Worm (Caenorhabditis elegans) whole organism, L2 larva: ENCODE results near the gene Y41E3.13.

ENCODE experiments used
- C34F6.9 ChIP-seq: fragments of 150-350 bp; optimal IDR thresholded peaks from 2 replicates; lab custom pipeline; 2014; ENCODE audit warnings: missing biosample characterization, missing genetic modification characterization
- R02D3.7 ChIP-seq: fragments of 150-350 bp; optimal IDR thresholded peaks from 2 replicates; lab custom pipeline; 2014; ENCODE audit warnings: missing biosample characterization, missing genetic modification characterization
- Y55F3AM.14 ChIP-seq: fragments of 200-800 bp; sonication (Bioruptor generic); optimal IDR thresholded peaks from 2 replicates; lab custom pipeline; 2018; ENCODE audit warnings: mild to moderate bottlenecking, missing genetic modification characterization, missing compliant biosample characterization
- ZK546.5 ChIP-seq: sonication (generic microtip); optimal IDR thresholded peaks from 2 replicates; lab custom pipeline; 2017; ENCODE audit warnings: missing biosample characterization, missing genetic modification characterization
- alr-1 ChIP-seq: fragments of 150-350 bp; optimal IDR thresholded peaks from 2 replicates; lab custom pipeline; 2014; ENCODE audit warnings: missing biosample characterization, missing genetic modification characterization
- aly-2 ChIP-seq: fragments of 150-350 bp; optimal IDR thresholded peaks from 2 replicates; lab custom pipeline; 2014; ENCODE audit warnings: missing biosample characterization, missing genetic modification characterization
- blmp-1 ChIP-seq: sonication (generic microtip); optimal IDR thresholded peaks from 2 replicates; lab custom pipeline; 2017; ENCODE audit warnings: missing genetic modification characterization, mild to moderate bottlenecking, missing compliant biosample characterization, antibody characterized with exemption, moderate library complexity; ENCODE audit not compliant: insufficient read depth
- ceh-82 ChIP-seq: fragments of 150-350 bp; optimal IDR thresholded peaks from 2 replicates; lab custom pipeline; 2014; ENCODE audit warnings: missing biosample characterization, missing genetic modification characterization
- dmd-4 ChIP-seq: sonication (generic microtip); optimal IDR thresholded peaks from 2 replicates; lab custom pipeline; 2017; ENCODE audit warnings: missing biosample characterization, missing genetic modification characterization
- egl-27 ChIP-seq: sonication (generic microtip); optimal IDR thresholded peaks from 3 replicates; lab custom pipeline; 2017; ENCODE audit warnings: missing biosample characterization, missing genetic modification reagents, missing genetic modification characterization
- elt-1 ChIP-seq: fragments of 150-350 bp; optimal IDR thresholded peaks from 2 replicates; lab custom pipeline; 2014; ENCODE audit warnings: missing biosample characterization, missing genetic modification characterization
- elt-3 ChIP-seq: sonication (generic microtip); optimal IDR thresholded peaks from 2 replicates; lab custom pipeline; 2017; ENCODE audit warnings: missing biosample characterization, missing genetic modification characterization
- fos-1 ChIP-seq: fragments of 150-350 bp; optimal IDR thresholded peaks from 2 replicates; lab custom pipeline; 2014; ENCODE audit warnings: missing biosample characterization, missing genetic modification characterization
- lin-11 ChIP-seq: fragments of 150-350 bp; sonication (generic microtip); optimal IDR thresholded peaks from 2 replicates; lab custom pipeline; 2014; ENCODE audit warnings: missing biosample characterization, missing genetic modification characterization, inconsistent platforms, mixed read lengths
- lin-13 ChIP-seq: fragments of 150-350 bp; optimal IDR thresholded peaks from 2 replicates; lab custom pipeline; 2014; ENCODE audit warnings: missing biosample characterization, missing genetic modification reagents, missing genetic modification characterization
- lin-39 ChIP-seq: fragments of 150-350 bp; optimal IDR thresholded peaks from 2 replicates; lab custom pipeline; 2014; ENCODE audit warnings: missing biosample characterization, missing genetic modification reagents, missing genetic modification characterization
- lsy-2 ChIP-seq, 2 experiments: fragments of 150-350 bp in 1 of 2; sonication (generic microtip) in 1 of 2; optimal IDR thresholded peaks; 2 replicates each; lab custom pipeline; 2014 to 2017; ENCODE audit warnings: missing biosample characterization in 2 of 2, missing genetic modification characterization in 2 of 2
- mab-5 ChIP-seq: fragments of 150-350 bp; optimal IDR thresholded peaks from 2 replicates; lab custom pipeline; 2014; ENCODE audit warnings: missing biosample characterization, missing genetic modification characterization
- mbf-1 ChIP-seq: sonication (generic microtip); optimal IDR thresholded peaks from 2 replicates; lab custom pipeline; 2017; ENCODE audit warnings: missing biosample characterization, missing genetic modification characterization
- mdl-1 ChIP-seq, 2 experiments: fragments of 150-350 bp in 1 of 2; sonication (generic microtip) in 1 of 2; optimal IDR thresholded peaks; 2 replicates each; lab custom pipeline; 2017; ENCODE audit warnings: missing biosample characterization in 2 of 2, missing genetic modification characterization in 2 of 2
- nhr-10 ChIP-seq: sonication (generic microtip); optimal IDR thresholded peaks from 2 replicates; lab custom pipeline; 2017; ENCODE audit warnings: missing biosample characterization, missing genetic modification characterization
- nhr-11 ChIP-seq: fragments of 150-350 bp; optimal IDR thresholded peaks from 2 replicates; lab custom pipeline; 2014; ENCODE audit warnings: missing biosample characterization, missing genetic modification characterization
- nhr-12 ChIP-seq: fragments of 150-350 bp; optimal IDR thresholded peaks from 2 replicates; lab custom pipeline; 2014; ENCODE audit warnings: missing biosample characterization, missing genetic modification characterization
- nhr-129 ChIP-seq: fragments of 150-350 bp; optimal IDR thresholded peaks from 2 replicates; lab custom pipeline; 2014; ENCODE audit warnings: missing biosample characterization, missing genetic modification characterization
- nhr-21 ChIP-seq: fragments of 150-350 bp; optimal IDR thresholded peaks from 2 replicates; lab custom pipeline; 2014; ENCODE audit warnings: missing biosample characterization, missing genetic modification characterization
- nhr-23 ChIP-seq: fragments of 150-350 bp; optimal IDR thresholded peaks from 2 replicates; lab custom pipeline; 2014; ENCODE audit warnings: missing biosample characterization, missing genetic modification reagents, missing genetic modification characterization
- nhr-237 ChIP-seq: fragments of 150-350 bp; optimal IDR thresholded peaks from 2 replicates; lab custom pipeline; 2014; ENCODE audit warnings: missing biosample characterization, missing genetic modification characterization
- nhr-25 ChIP-seq: fragments of 150-350 bp; sonication (generic microtip); optimal IDR thresholded peaks from 3 replicates; lab custom pipeline; 2014; ENCODE audit warnings: missing biosample characterization, missing genetic modification characterization
- nhr-6 ChIP-seq: fragments of 150-350 bp; optimal IDR thresholded peaks from 2 replicates; lab custom pipeline; 2014; ENCODE audit warnings: missing biosample characterization, missing genetic modification characterization
- nhr-77 ChIP-seq: fragments of 150-350 bp; optimal IDR thresholded peaks from 2 replicates; lab custom pipeline; 2014; ENCODE audit warnings: missing biosample characterization, missing genetic modification characterization
- peb-1 ChIP-seq: fragments of 150-350 bp; optimal IDR thresholded peaks from 2 replicates; lab custom pipeline; 2014; ENCODE audit warnings: missing biosample characterization, missing genetic modification characterization
- sem-4 ChIP-seq: fragments of 150-350 bp; optimal IDR thresholded peaks from 2 replicates; lab custom pipeline; 2014; ENCODE audit warnings: missing biosample characterization, missing genetic modification reagents, missing genetic modification characterization
- sma-3 ChIP-seq: sonication (generic microtip); optimal IDR thresholded peaks from 2 replicates; lab custom pipeline; 2016; ENCODE audit warnings: missing genetic modification reagents, missing genetic modification characterization, missing compliant biosample characterization
- sma-9 ChIP-seq, 2 experiments: fragments of 150-350 bp in 1 of 2; sonication (generic microtip) in 1 of 2; optimal IDR thresholded peaks; 2 replicates each; lab custom pipeline; 2014 to 2016; ENCODE audit warnings: missing genetic modification characterization in 2 of 2, mild to moderate bottlenecking in 1 of 2, missing biosample characterization in 1 of 2, missing compliant biosample characterization in 1 of 2, missing genetic modification reagents in 1 of 2, moderate library complexity in 1 of 2
- snpc-4 ChIP-seq: fragments of 150-350 bp; optimal IDR thresholded peaks from 2 replicates; lab custom pipeline; 2014; ENCODE audit warnings: missing biosample characterization, missing genetic modification characterization
- unc-39 ChIP-seq: fragments of 150-350 bp; optimal IDR thresholded peaks from 2 replicates; lab custom pipeline; 2014; ENCODE audit warnings: missing biosample characterization, missing genetic modification characterization
- unc-55 ChIP-seq: fragments of 150-350 bp; sonication (generic microtip); optimal IDR thresholded peaks from 3 replicates; lab custom pipeline; 2014; ENCODE audit warnings: missing biosample characterization, missing genetic modification reagents, missing genetic modification characterization
- unc-62 ChIP-seq: fragments of 150-350 bp; optimal IDR thresholded peaks from 2 replicates; lab custom pipeline; 2014; ENCODE audit warnings: missing biosample characterization, missing genetic modification reagents, missing genetic modification characterization
- zag-1 ChIP-seq: fragments of 150-350 bp; optimal IDR thresholded peaks from 2 replicates; lab custom pipeline; 2014; ENCODE audit warnings: missing biosample characterization, missing genetic modification characterization
- ztf-1 ChIP-seq: fragments of 200-800 bp; sonication (Bioruptor generic); conservative IDR thresholded peaks from 2 replicates; pipeline ENCODE4 v1.3.6; 2022; ENCODE audit warnings: missing genetic modification characterization, missing compliant biosample characterization
- ztf-11 ChIP-seq: sonication (generic microtip); optimal IDR thresholded peaks from 2 replicates; lab custom pipeline; 2017; ENCODE audit warnings: missing biosample characterization, missing genetic modification characterization
- ztf-4 ChIP-seq: fragments of 150-350 bp; optimal IDR thresholded peaks from 2 replicates; lab custom pipeline; 2014; ENCODE audit warnings: missing biosample characterization, missing genetic modification characterization

Y41E3.13 gene

DNA sequence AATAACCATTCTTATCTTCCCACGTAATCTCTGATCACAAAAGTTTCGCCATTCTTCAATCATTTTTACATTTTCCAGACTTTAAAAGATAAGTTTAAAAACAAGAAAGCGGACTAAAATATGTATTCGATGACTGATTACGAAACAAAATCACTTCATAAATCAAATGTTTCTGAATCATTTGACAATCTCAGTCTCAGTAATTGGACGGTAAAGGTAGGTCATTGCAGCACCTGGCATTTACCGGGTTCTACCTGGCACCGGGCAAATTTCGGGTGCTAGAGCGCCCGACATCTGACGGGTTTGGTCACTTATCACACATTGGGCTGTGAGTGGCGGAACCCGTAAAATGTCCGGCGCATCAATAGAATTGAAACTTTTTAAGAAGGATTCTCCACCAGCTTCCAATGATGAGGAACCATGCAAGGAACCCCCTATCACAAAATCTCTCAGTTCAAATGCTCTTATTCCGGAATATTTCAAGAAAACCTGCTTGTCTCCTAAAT, 2.0 kb upstream of the Y41E3.13 start, which contains the start of gene Y41E3.19:
Gene Y41E3.19, plus strand, starts transcription at position 51 of the 506 bp plus-strand sequence.
- TF ChIP-seq sma-9 (GFP tag; optimal IDR thresholded peaks at IDR 0.05; lab: Kevin White, UChicago): no peak
- TF ChIP-seq sma-9 (tag; optimal IDR thresholded peaks at IDR 0.05; lab: Kevin White, UChicago): no peak
- TF ChIP-seq unc-39: no peak
- TF ChIP-seq unc-62: no peak
- TF ChIP-seq, all 48 proteins: peak for 0

DNA sequence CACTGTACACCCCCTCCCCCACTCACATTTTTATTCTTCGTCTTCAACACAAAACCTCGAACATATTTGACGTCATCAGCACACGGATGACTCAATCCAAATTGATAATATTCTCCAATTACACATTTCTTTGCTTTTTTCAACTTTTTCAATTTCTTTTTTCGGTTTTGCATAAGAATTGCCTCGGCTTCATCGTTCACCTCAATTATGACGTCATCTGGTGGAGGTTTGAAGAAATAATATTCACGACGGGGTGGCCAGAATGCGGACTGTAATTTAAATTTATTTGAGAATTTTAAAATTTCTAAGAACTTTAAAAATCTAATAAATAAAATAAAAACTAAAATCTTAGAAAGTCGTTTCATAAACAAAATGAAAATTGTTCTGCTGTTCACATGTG, 5.7 kb downstream of the Y41E3.13 start:
- TF ChIP-seq nhr-25 (tag; lab: Kevin White, UChicago) (no peak), mbf-1 (tag; lab: Kevin White, UChicago) (no peak), peb-1 (no peak), R02D3.7 (tag; lab: Kevin White, UChicago) (no peak), ztf-1 (no peak), snpc-4 (tag; lab: Kevin White, UChicago) (no peak), ceh-82 (no peak), ztf-4 (tag; lab: Kevin White, UChicago) (no peak), nhr-21 (tag; lab: Kevin White, UChicago) (no peak), nhr-237 (no peak), zag-1 (no peak), sem-4 (no peak), dmd-4 (tag; lab: Kevin White, UChicago) (no peak), Y55F3AM.14 (no peak), lin-13 (GFP tag; lab: Kevin White, UChicago) (no peak), mab-5 (tag; lab: Kevin White, UChicago) (no peak), alr-1 (no peak), nhr-11 (tag; lab: Kevin White, UChicago) (no peak), elt-3 (tag; lab: Kevin White, UChicago) (no peak)

DNA sequence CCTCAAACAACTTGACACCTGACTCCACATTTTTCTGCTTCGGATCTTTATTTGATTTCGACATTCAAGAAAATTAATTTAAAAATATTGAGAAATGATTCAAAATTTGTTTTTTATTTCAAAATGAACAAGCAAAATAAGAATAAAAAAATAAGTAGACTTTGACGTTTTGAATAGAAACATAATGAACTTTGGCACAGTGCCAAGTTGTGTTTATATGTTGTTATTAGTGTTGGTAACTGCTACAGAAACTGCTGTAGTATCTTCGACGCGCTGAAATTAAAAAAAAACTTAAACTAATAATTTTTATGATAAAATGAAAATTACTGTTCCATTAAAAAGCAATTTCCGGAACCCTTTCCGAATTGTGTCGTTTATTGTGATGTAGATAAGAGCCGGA, 7.6 kb downstream of the Y41E3.13 start, which contains the start of gene Y41E3.18:
Gene Y41E3.18, minus strand, starts transcription at position 101 of the 400 bp plus-strand sequence.
- TF ChIP-seq ceh-82: no peak
- TF ChIP-seq fos-1 (tag; lab: Kevin White, UChicago): no peak
- no peak for TF ChIP-seq lsy-2 (tag; optimal IDR thresholded peaks at IDR 0.05; lab: Kevin White, UChicago)
- TF ChIP-seq ztf-4 (tag; lab: Kevin White, UChicago): no peak
- no peak for TF ChIP-seq sma-3 (GFP tag; lab: Kevin White, UChicago)
- no peak for TF ChIP-seq nhr-129 (tag; lab: Kevin White, UChicago)
- TF ChIP-seq blmp-1: no peak
- no peak for TF ChIP-seq C34F6.9 (tag; lab: Kevin White, UChicago)
- TF ChIP-seq aly-2: no peak
- no peak for TF ChIP-seq elt-1 (tag; lab: Kevin White, UChicago)
- TF ChIP-seq ztf-1: no peak
- no peak for TF ChIP-seq lin-13 (GFP tag; lab: Kevin White, UChicago)
- TF ChIP-seq mbf-1 (tag; lab: Kevin White, UChicago): no peak
- TF ChIP-seq unc-55 (GFP tag; lab: Kevin White, UChicago): no peak
- TF ChIP-seq nhr-12 (tag; lab: Kevin White, UChicago): no peak
- TF ChIP-seq egl-27: no peak

DNA sequence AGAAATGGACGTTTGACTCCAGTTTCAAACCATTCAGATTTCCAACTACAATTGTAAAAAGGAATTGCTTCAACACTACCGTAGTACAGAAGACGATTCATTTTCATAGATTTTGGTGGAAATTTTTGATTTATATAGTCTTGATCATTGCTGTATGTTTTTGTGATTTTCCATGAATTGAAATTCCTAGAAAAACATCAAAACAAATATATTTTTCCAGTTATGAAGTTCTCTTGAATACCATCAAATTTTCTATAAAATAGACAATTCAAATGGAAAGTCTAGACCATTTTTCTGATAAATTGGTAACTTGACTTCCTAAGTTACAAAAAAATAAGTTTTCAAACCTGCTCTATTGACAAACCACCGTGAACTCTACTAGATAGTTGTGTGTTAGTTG, 10.7 kb downstream of the Y41E3.13 start, which contains the start of gene srt-48:
Gene srt-48, minus strand, starts transcription at position 101 of the 400 bp plus-strand sequence.
- TF ChIP-seq egl-27 (no peak), ZK546.5 (tag; lab: Kevin White, UChicago) (no peak), ztf-11 (no peak), nhr-129 (tag; lab: Kevin White, UChicago) (no peak), nhr-10 (no peak), ceh-82 (no peak)

DNA sequence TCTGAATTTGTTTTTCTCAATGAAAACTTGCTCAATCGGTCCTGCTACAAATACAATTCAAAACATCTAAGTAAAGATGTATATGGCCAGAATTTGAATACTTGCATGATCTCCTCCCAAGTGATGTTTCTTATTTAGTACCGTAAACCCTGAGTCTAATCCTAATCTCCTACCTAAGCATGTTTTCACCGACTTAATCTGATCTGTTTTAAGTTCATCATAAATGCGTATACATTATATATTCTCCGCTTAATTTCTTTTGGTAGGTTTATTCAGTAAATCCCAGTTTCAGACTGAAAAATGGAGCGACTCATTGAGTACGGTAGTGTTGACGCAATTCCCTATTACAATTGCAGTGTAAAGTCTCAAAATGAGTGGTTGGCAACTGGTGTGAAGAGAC, 16.3 kb downstream of the Y41E3.13 start, which contains the start of gene srt-50:
Gene srt-50, plus strand, starts transcription at position 301 of the 400 bp plus-strand sequence.
- TF ChIP-seq lin-39 (tag; lab: Kevin White, UChicago) (no peak), ztf-4 (tag; lab: Kevin White, UChicago) (no peak), blmp-1 (no peak), sma-3 (GFP tag; lab: Kevin White, UChicago) (no peak), ztf-1 (no peak), nhr-77 (tag; lab: Kevin White, UChicago) (no peak), sma-9 (GFP tag; optimal IDR thresholded peaks at IDR 0.05; lab: Kevin White, UChicago) (no peak), sma-9 (tag; optimal IDR thresholded peaks at IDR 0.05; lab: Kevin White, UChicago) (no peak), unc-55 (GFP tag; lab: Kevin White, UChicago) (no peak), zag-1 (no peak), nhr-11 (tag; lab: Kevin White, UChicago) (no peak), unc-39 (no peak), mdl-1 (tag; optimal IDR thresholded peaks at IDR 0.05; lab: Kevin White, UChicago) (no peak), nhr-23 (no peak), nhr-6 (no peak), snpc-4 (tag; lab: Kevin White, UChicago) (no peak), Y55F3AM.14 (no peak), lin-11 (tag; lab: Kevin White, UChicago) (no peak), nhr-237 (no peak), nhr-10 (no peak)
